Fruit fly (Drosophila melanogaster): ENCODE results near the gene Clic.

Clic gene

dm6 chrX:13815526-13816173 lies 6.5 kb downstream of the Clic start (continued):
- peak; percentile 97 for TF ChIP-seq sens (GFP tag)
- TF ChIP-seq abd-A (tag; optimal IDR thresholded peaks at IDR 0.05): no peak
- TF ChIP-seq Dip2 (GFP tag; IDR thresholded peaks at IDR 0.05): no peak
- TF ChIP-seq CG18599 (GFP tag; optimal IDR thresholded peaks at IDR 0.05): peak; percentile 60
- TF ChIP-seq Jarid2 (GFP tag; optimal IDR thresholded peaks at IDR 0.05): no peak
- TF ChIP-seq sug (tag; optimal IDR thresholded peaks at IDR 0.05): peak; percentile 22
- peak; percentile 61 for TF ChIP-seq luna (GFP tag; optimal IDR thresholded peaks at IDR 0.05)
- TF ChIP-seq ttk (GFP tag; IDR thresholded peaks at IDR 0.05): no peak
- TF ChIP-seq dysf (GFP tag; IDR thresholded peaks at IDR 0.05): peak; percentile 82
- TF ChIP-seq lola (GFP tag; optimal IDR thresholded peaks at IDR 0.05): peak in 1 of 3 experiments; percentile 44
- TF ChIP-seq CG11560 (tag; IDR thresholded peaks at IDR 0.05): peak; percentile 55; the same call in 2 of the 3 replicates
- TF ChIP-seq cg (GFP tag; optimal IDR thresholded peaks at IDR 0.05): no peak

- no peak for TF ChIP-seq grn (GFP tag; optimal IDR thresholded peaks at IDR 0.05)
- no peak for TF ChIP-seq Nf-YB (GFP tag; optimal IDR thresholded peaks at IDR 0.05)
- TF ChIP-seq CG13894 (tag; optimal IDR thresholded peaks at IDR 0.05): no peak
- no peak for TF ChIP-seq PHDP (tag; optimal IDR thresholded peaks at IDR 0.05)
- TF ChIP-seq ewg (GFP tag; optimal IDR thresholded peaks at IDR 0.05): no peak
- TF ChIP-seq ranshi (GFP tag; IDR thresholded peaks at IDR 0.05): no peak
- no peak for TF ChIP-seq MESR4 (GFP tag; optimal IDR thresholded peaks at IDR 0.05)
- no peak for TF ChIP-seq CG15514 (GFP tag; optimal IDR thresholded peaks at IDR 0.05)
- TF ChIP-seq vfl (GFP tag; optimal IDR thresholded peaks at IDR 0.05): no peak
- TF ChIP-seq CG3065 (GFP tag; optimal IDR thresholded peaks at IDR 0.05): no peak
- no peak for TF ChIP-seq CkIIα-i1 (GFP tag; IDR thresholded peaks at IDR 0.05)
Observed at dm6 chrX:13814058-13814457, 8.0 kb downstream of the Clic start.

dm6 chrX:13811480-13811879 lies 10.6 kb downstream of the Clic start, which contains the start of gene CG11095:
CG11095 (plus strand) TSS chrX:13811684.
- TF ChIP-seq CTCF (GFP tag; optimal IDR thresholded peaks at IDR 0.05) (peak; percentile 19), BEAF-32 (GFP tag; optimal IDR thresholded peaks at IDR 0.05) (peak; percentile 70), hbn (GFP tag; IDR thresholded peaks at IDR 0.05; ENCODE audit: partially characterized antibody) (peak; percentile 43; the same call in 1 of the 2 replicates), CG30020 (tag; optimal IDR thresholded peaks at IDR 0.05) (peak; percentile 40), CG12155 (GFP tag; optimal IDR thresholded peaks at IDR 0.05) (no peak), CG10543 (GFP tag; optimal IDR thresholded peaks at IDR 0.05) (no peak), btn (GFP tag; optimal IDR thresholded peaks at IDR 0.05) (no peak), CG2712 (tag; optimal IDR thresholded peaks at IDR 0.05) (peak; percentile 0), CG34224 (GFP tag; IDR thresholded peaks at IDR 0.05; ENCODE audit: partially characterized antibody) (peak; percentile 48; the same call in 2 of the 3 replicates), lola (GFP tag; optimal IDR thresholded peaks at IDR 0.05) (peak in 1 of 3 experiments; percentile 68), sna (GFP tag; IDR thresholded peaks at IDR 0.05; ENCODE audit: partially characterized antibody) (0 out of 2 replicates have a peak, but pooled peaks have one; percentile 34), mld (GFP tag; IDR thresholded peaks at IDR 0.05; ENCODE audit: partially characterized antibody) (0 out of 3 replicates have a peak, but pooled peaks have one; percentile 56), nom (GFP tag; optimal IDR thresholded peaks at IDR 0.05) (peak; percentile 73), Atf6 (GFP tag; IDR thresholded peaks at IDR 0.05) (no peak), CG9797 (GFP tag; optimal IDR thresholded peaks at IDR 0.05) (peak; percentile 7), CG2129 (GFP tag; IDR thresholded peaks at IDR 0.05; ENCODE audit: partially characterized antibody) (0 out of 2 replicates have a peak, but pooled peaks have one; percentile 21), Dll (GFP tag; IDR thresholded peaks at IDR 0.05; ENCODE audit: partially characterized antibody) (peak; percentile 69), Pdp1 (GFP tag; optimal IDR thresholded peaks at IDR 0.05) (peak in 1 of 2 experiments; percentile 65), Hr78 (GFP tag; optimal IDR thresholded peaks at IDR 0.05) (no peak), Drgx (GFP tag; IDR thresholded peaks at IDR 0.05) (0 out of 2 replicates have a peak, but pooled peaks have one; percentile 27), E2f2 (GFP tag; IDR thresholded peaks at IDR 0.05) (0 out of 2 replicates have a peak, but pooled peaks have one; percentile 35), unc-4 (GFP tag; IDR thresholded peaks at IDR 0.05; ENCODE audit: partially characterized antibody) (peak; percentile 62; the same call in 1 of the 2 replicates), HLH4C (GFP tag; IDR thresholded peaks at IDR 0.05; ENCODE audit: partially characterized antibody) (0 out of 3 replicates have a peak, but pooled peaks have one; percentile 30)
